Fruit fly (Drosophila melanogaster) whole organism, embryonic: ENCODE data around the gene Pex5.

Experiments used
- Abd-B ChIP-seq: fragments of 200-800 bp; sonication (Bioruptor generic); optimal IDR thresholded peaks from 2 replicates; lab custom pipeline; 2018; ENCODE audit warnings: missing biosample characterization, mild to moderate bottlenecking, missing genetic modification characterization, moderate library complexity
- Antp ChIP-seq: fragments of 200-800 bp; sonication (Bioruptor generic); optimal IDR thresholded peaks from 3 replicates; lab custom pipeline; 2016; ENCODE audit warnings: missing biosample characterization, missing genetic modification characterization
- Atf-2 ChIP-seq: fragments of 200-800 bp; sonication (Bioruptor generic); optimal IDR thresholded peaks from 2 replicates; lab custom pipeline; 2016; ENCODE audit warnings: missing biosample characterization, missing genetic modification characterization
- Blimp-1 ChIP-seq: fragments of 200-800 bp; sonication (Bioruptor generic); optimal IDR thresholded peaks from 3 replicates; lab custom pipeline; 2018; ENCODE audit warnings: missing biosample characterization, missing genetic modification characterization, mild to moderate bottlenecking, moderate library complexity, missing genetic modification reagents
- CG1233 ChIP-seq: fragments of 200-800 bp; sonication (Bioruptor generic); optimal IDR thresholded peaks from 4 replicates; lab custom pipeline; 2018; ENCODE audit warnings: missing biosample characterization, mild to moderate bottlenecking, missing genetic modification characterization
- CG12659 ChIP-seq: fragments of 200-800 bp; sonication (Bioruptor generic); optimal IDR thresholded peaks from 3 replicates; lab custom pipeline; 2017; ENCODE audit warnings: mild to moderate bottlenecking, missing biosample characterization, missing genetic modification reagents, missing genetic modification characterization
- CG13894 ChIP-seq: fragments of 200-800 bp; sonication (Bioruptor generic); optimal IDR thresholded peaks from 3 replicates; lab custom pipeline; 2018; ENCODE audit warnings: missing biosample characterization, mild to moderate bottlenecking, missing genetic modification characterization, moderate library complexity
- CG14965 ChIP-seq: fragments of 200-800 bp; sonication (Bioruptor generic); optimal IDR thresholded peaks from 2 replicates; lab custom pipeline; 2016; ENCODE audit warnings: missing biosample characterization, missing genetic modification characterization, borderline replicate concordance
- CG17328 ChIP-seq: fragments of 200-800 bp; sonication (Bioruptor generic); IDR thresholded peaks from 2 replicates; pipeline ENCODE4 v1.3.6; 2022; ENCODE audit warnings: missing biosample characterization, missing genetic modification characterization
- CG17385 ChIP-seq: fragments of 200-800 bp; sonication (Bioruptor generic); optimal IDR thresholded peaks from 3 replicates; lab custom pipeline; 2018; ENCODE audit warnings: missing biosample characterization, mild to moderate bottlenecking, missing genetic modification characterization
- CG18476 ChIP-seq: fragments of 200-800 bp; sonication (Bioruptor generic); optimal IDR thresholded peaks from 2 replicates; lab custom pipeline; 2016; ENCODE audit warnings: missing biosample characterization, mild to moderate bottlenecking, missing genetic modification characterization
- CG18599 ChIP-seq: fragments of 200-800 bp; sonication (Bioruptor generic); optimal IDR thresholded peaks from 3 replicates; lab custom pipeline; 2017; ENCODE audit warnings: missing biosample characterization, missing genetic modification characterization, mild to moderate bottlenecking, moderate library complexity, missing genetic modification reagents
- CG3995 ChIP-seq: fragments of 200-800 bp; sonication (Bioruptor generic); optimal IDR thresholded peaks from 3 replicates; lab custom pipeline; 2016; ENCODE audit warnings: missing biosample characterization, missing genetic modification characterization
- CG4730 ChIP-seq: fragments of 200-800 bp; sonication (Bioruptor generic); IDR thresholded peaks from 2 replicates; pipeline ENCODE4 v1.3.6; 2022; ENCODE audit warnings: missing biosample characterization, missing genetic modification characterization
- CG4820 ChIP-seq: fragments of 200-800 bp; sonication (Bioruptor generic); optimal IDR thresholded peaks from 3 replicates; lab custom pipeline; 2016; ENCODE audit warnings: missing biosample characterization, missing genetic modification characterization
- CG6683 ChIP-seq: fragments of 200-800 bp; sonication (Bioruptor generic); optimal IDR thresholded peaks from 2 replicates; lab custom pipeline; 2017; ENCODE audit warnings: missing biosample characterization, mild to moderate bottlenecking, missing genetic modification characterization, missing genetic modification reagents
- CG8089 ChIP-seq: fragments of 200-800 bp; sonication (Bioruptor generic); optimal IDR thresholded peaks from 3 replicates; lab custom pipeline; 2016; ENCODE audit warnings: missing biosample characterization, missing genetic modification characterization
- Dbx ChIP-seq: fragments of 200-800 bp; sonication (Bioruptor generic); IDR thresholded peaks from 3 replicates; pipeline ENCODE4 v1.3.6; 2022; ENCODE audit warnings: missing biosample characterization, missing genetic modification characterization
- Gug ChIP-seq: fragments of 200-800 bp; sonication (Bioruptor generic); IDR thresholded peaks from 4 replicates; pipeline ENCODE4 v1.3.6; 2022; ENCODE audit warnings: missing biosample characterization, missing genetic modification characterization
- Hmx ChIP-seq: fragments of 200-800 bp; sonication (Bioruptor generic); optimal IDR thresholded peaks from 2 replicates; lab custom pipeline; 2016; ENCODE audit warnings: missing biosample characterization, missing genetic modification characterization
- Jarid2 ChIP-seq: fragments of 200-800 bp; sonication (Bioruptor generic); optimal IDR thresholded peaks from 3 replicates; lab custom pipeline; 2017; ENCODE audit warnings: mild to moderate bottlenecking, missing biosample characterization, missing genetic modification reagents, missing genetic modification characterization
- Lim3 ChIP-seq: fragments of 200-800 bp; sonication (Bioruptor generic); IDR thresholded peaks from 2 replicates; pipeline ENCODE4 v1.3.6; 2022; ENCODE audit warnings: missing biosample characterization, missing genetic modification characterization
- MESR4 ChIP-seq: fragments of 200-800 bp; sonication (Bioruptor generic); optimal IDR thresholded peaks from 2 replicates; lab custom pipeline; 2018; ENCODE audit warnings: missing biosample characterization, mild to moderate bottlenecking, missing genetic modification characterization, moderate library complexity
- Meics ChIP-seq: fragments of 200-800 bp; sonication (Bioruptor generic); optimal IDR thresholded peaks from 2 replicates; lab custom pipeline; 2017; ENCODE audit warnings: missing biosample characterization, mild to moderate bottlenecking, missing genetic modification characterization
- NfI ChIP-seq: fragments of 200-800 bp; sonication (Bioruptor generic); optimal IDR thresholded peaks from 3 replicates; lab custom pipeline; 2018; ENCODE audit warnings: missing biosample characterization, mild to moderate bottlenecking, missing genetic modification characterization, moderate library complexity
- Oaz ChIP-seq: fragments of 200-800 bp; sonication (Bioruptor generic); IDR thresholded peaks from 2 replicates; pipeline ENCODE4 v1.3.6; 2022; ENCODE audit warnings: missing biosample characterization, missing genetic modification characterization
- Sin3A ChIP-seq: fragments of >200 bp; optimal IDR thresholded peaks from 2 replicates; lab custom pipeline; 2018
- Six4 ChIP-seq: fragments of 200-800 bp; sonication (Bioruptor generic); optimal IDR thresholded peaks from 2 replicates; lab custom pipeline; 2016; ENCODE audit warnings: missing biosample characterization, missing genetic modification characterization
- Stat92E ChIP-seq, 3 experiments: fragments of >200 bp in 2 of 3; fragments of 200-800 bp in 1 of 3; sonication (Bioruptor generic) in 1 of 3; optimal IDR thresholded peaks; 2 replicates each; lab custom pipeline; 2017 to 2019; ENCODE audit warnings: missing biosample characterization in 3 of 3, missing genetic modification characterization in 3 of 3, mild to moderate bottlenecking in 1 of 3, moderate library complexity in 1 of 3
- Tbp ChIP-seq: fragments of >200 bp; optimal IDR thresholded peaks from 2 replicates; lab custom pipeline; 2018; ENCODE audit warnings: missing biosample characterization, missing genetic modification characterization
- Xbp1 ChIP-seq: fragments of 200-800 bp; sonication (Bioruptor generic); optimal IDR thresholded peaks from 3 replicates; lab custom pipeline; 2016; ENCODE audit warnings: missing biosample characterization, mild to moderate bottlenecking, missing genetic modification characterization
- ato ChIP-seq: fragments of 200-800 bp; sonication (Bioruptor generic); IDR thresholded peaks from 2 replicates; pipeline ENCODE4 v1.3.6; 2022; ENCODE audit warnings: missing biosample characterization, missing genetic modification characterization; ENCODE audit not compliant: partially characterized antibody
- chm ChIP-seq: fragments of 200-800 bp; sonication (Bioruptor generic); IDR thresholded peaks from 2 replicates; pipeline ENCODE4 v1.3.6; 2022; ENCODE audit warnings: missing biosample characterization, missing genetic modification characterization
- chn ChIP-seq: fragments of 200-800 bp; sonication (Bioruptor generic); optimal IDR thresholded peaks from 2 replicates; lab custom pipeline; 2016; ENCODE audit warnings: missing biosample characterization, missing genetic modification characterization
- corto ChIP-seq: fragments of 200-800 bp; sonication (Bioruptor generic); optimal IDR thresholded peaks from 2 replicates; lab custom pipeline; 2016; ENCODE audit warnings: missing biosample characterization, mild to moderate bottlenecking, missing genetic modification characterization, moderate library complexity
- crp ChIP-seq, 2 experiments: fragments of 200-800 bp; sonication (Bioruptor generic); optimal IDR thresholded peaks; 2 replicates in 1 of 2; 3 replicates in 1 of 2; lab custom pipeline; 2017; ENCODE audit warnings: missing biosample characterization in 2 of 2, missing genetic modification characterization in 2 of 2, mild to moderate bottlenecking in 1 of 2, moderate library complexity in 1 of 2
- dysf ChIP-seq: fragments of 200-800 bp; sonication (Bioruptor generic); IDR thresholded peaks from 3 replicates; pipeline ENCODE4 v1.3.6; 2022; ENCODE audit warnings: missing biosample characterization, missing genetic modification characterization
- eve ChIP-seq, 2 experiments: fragments of >200 bp; optimal IDR thresholded peaks; 2 replicates each; lab custom pipeline; 2017; ENCODE audit warnings: missing biosample characterization in 2 of 2, missing genetic modification characterization in 2 of 2
- gcm2 ChIP-seq: fragments of 200-800 bp; sonication (Bioruptor generic); optimal IDR thresholded peaks from 2 replicates; lab custom pipeline; 2016; ENCODE audit warnings: missing biosample characterization, missing genetic modification characterization
- gfzf ChIP-seq: fragments of 200-800 bp; sonication (Bioruptor generic); optimal IDR thresholded peaks from 2 replicates; lab custom pipeline; 2016; ENCODE audit warnings: missing biosample characterization, mild to moderate bottlenecking, missing genetic modification characterization, moderate library complexity
- hb ChIP-seq: fragments of 200-800 bp; sonication (Bioruptor generic); IDR thresholded peaks from 3 replicates; pipeline ENCODE4 v1.3.6; 2022; ENCODE audit warnings: missing biosample characterization, missing genetic modification characterization; ENCODE audit not compliant: partially characterized antibody
- jumu ChIP-seq: fragments of 200-800 bp; sonication (Bioruptor generic); optimal IDR thresholded peaks from 3 replicates; lab custom pipeline; 2016; ENCODE audit warnings: missing biosample characterization, missing genetic modification characterization
- kay ChIP-seq: fragments of 200-800 bp; sonication (Bioruptor generic); optimal IDR thresholded peaks from 2 replicates; lab custom pipeline; 2016; ENCODE audit warnings: missing biosample characterization, missing genetic modification characterization
- mam ChIP-seq: fragments of 200-800 bp; sonication (Bioruptor generic); optimal IDR thresholded peaks from 3 replicates; lab custom pipeline; 2016; ENCODE audit warnings: missing biosample characterization, missing genetic modification characterization
- repo ChIP-seq: fragments of 200-800 bp; sonication (Bioruptor generic); optimal IDR thresholded peaks from 2 replicates; lab custom pipeline; 2016; ENCODE audit warnings: missing biosample characterization, missing genetic modification characterization
- ssp ChIP-seq: fragments of 200-800 bp; sonication (Bioruptor generic); IDR thresholded peaks from 2 replicates; pipeline ENCODE4 v1.3.6; 2022; ENCODE audit warnings: missing biosample characterization, missing genetic modification characterization
- tio ChIP-seq: fragments of 200-800 bp; sonication (Bioruptor generic); optimal IDR thresholded peaks from 2 replicates; lab custom pipeline; 2017; ENCODE audit warnings: missing biosample characterization, missing genetic modification characterization, inconsistent platforms
- trh ChIP-seq: fragments of 200-800 bp; sonication (Bioruptor generic); optimal IDR thresholded peaks from 2 replicates; lab custom pipeline; 2016; ENCODE audit warnings: missing biosample characterization, missing genetic modification characterization

The Pex5 gene

dm6 chrX:1830396-1831218 is 38.3 kb downstream of the Pex5 start (continued):
- peak; percentile 90 for TF ChIP-seq repo (GFP tag; lab: Kevin White, UChicago)
- peak; percentile 92 for TF ChIP-seq CG18476
- peak; percentile 95 for TF ChIP-seq Blimp-1
- peak; percentile 96 for TF ChIP-seq Meics (GFP tag; lab: Kevin White, UChicago)
- peak; percentile 88 for TF ChIP-seq Six4 (GFP tag; lab: Kevin White, UChicago)
- peak; percentile 97 for TF ChIP-seq dysf
- TF ChIP-seq CG4730 (GFP tag; lab: Robert Waterston, UW) = peak; percentile 96
- TF ChIP-seq Oaz (GFP tag; lab: Robert Waterston, UW) = peak; percentile 94
- peak; percentile 94 for TF ChIP-seq Abd-B (GFP tag; lab: Kevin White, UChicago)
- TF ChIP-seq MESR4 (GFP tag; lab: Kevin White, UChicago) = peak; percentile 58
- TF ChIP-seq trh (GFP tag; lab: Kevin White, UChicago) = peak; percentile 84
- TF ChIP-seq CG3995 (GFP tag; lab: Kevin White, UChicago) = peak; percentile 70
- no peak for TF ChIP-seq Tbp
- peak; percentile 87 for TF ChIP-seq CG6683 (GFP tag; lab: Kevin White, UChicago)
- peak; percentile 90 for TF ChIP-seq CG4820 (GFP tag; lab: Kevin White, UChicago)
- TF ChIP-seq Xbp1 (GFP tag; lab: Kevin White, UChicago) = peak; percentile 93
- peak; percentile 88 for TF ChIP-seq ssp (GFP tag; lab: Robert Waterston, UW)
- peak in 1 of 2 experiments; percentile 65 for TF ChIP-seq crp (GFP tag; optimal IDR thresholded peaks at IDR 0.05; lab: Kevin White, UChicago)
- TF ChIP-seq gcm2 (GFP tag; lab: Kevin White, UChicago) = peak; percentile 95
- TF ChIP-seq CG1233 = peak; percentile 94
- TF ChIP-seq Lim3 = peak; percentile 83
- peak; percentile 94 for TF ChIP-seq Gug (GFP tag; lab: Robert Waterston, UW)
- TF ChIP-seq tio = peak; percentile 95
- TF ChIP-seq Jarid2 (GFP tag; lab: Kevin White, UChicago) = peak; percentile 74
- peak; percentile 96 for TF ChIP-seq Dbx
- TF ChIP-seq gfzf (GFP tag; lab: Kevin White, UChicago) = peak; percentile 10
- TF ChIP-seq Hmx (GFP tag; lab: Kevin White, UChicago) = peak; percentile 89
- TF ChIP-seq NfI (GFP tag; lab: Kevin White, UChicago) = peak; percentile 95
- TF ChIP-seq CG13894 (tag; lab: Kevin White, UChicago) = peak; percentile 93
- TF ChIP-seq jumu (GFP tag; lab: Kevin White, UChicago) = peak; percentile 93
- TF ChIP-seq CG8089 (GFP tag; lab: Kevin White, UChicago) = peak; percentile 89
- peak; percentile 97 for TF ChIP-seq CG12659 (GFP tag; lab: Kevin White, UChicago)
- peak; percentile 64 for TF ChIP-seq CG14965 (GFP tag; lab: Kevin White, UChicago)
- TF ChIP-seq chn (GFP tag; lab: Kevin White, UChicago) = peak; percentile 93
- TF ChIP-seq eve (GFP tag; optimal IDR thresholded peaks at IDR 0.05; lab: Kevin White, UChicago) = peak in 1 of 2 experiments; percentile 98
- no peak for TF ChIP-seq Sin3A
- peak; percentile 97 for TF ChIP-seq chm (GFP tag; lab: Robert Waterston, UW)
- TF ChIP-seq corto (GFP tag; lab: Kevin White, UChicago) = peak; percentile 94
- TF ChIP-seq kay (GFP tag; lab: Kevin White, UChicago) = peak; percentile 95
- TF ChIP-seq mam (GFP tag; lab: Kevin White, UChicago) = peak; percentile 95
- TF ChIP-seq ato (GFP tag; lab: Robert Waterston, UW) = no peak
- peak; percentile 96 for TF ChIP-seq CG18599 (GFP tag; lab: Kevin White, UChicago)
- peak in 1 of 3 experiments; percentile 78 for TF ChIP-seq Stat92E (GFP tag; optimal IDR thresholded peaks at IDR 0.05; lab: Kevin White, UChicago)
- peak; percentile 91 for TF ChIP-seq CG17385 (GFP tag; lab: Kevin White, UChicago)
- peak; percentile 97 for TF ChIP-seq CG17328
- peak; percentile 91 for TF ChIP-seq Antp (GFP tag; lab: Kevin White, UChicago)
- TF ChIP-seq hb = 0 out of 3 replicates have a peak, but pooled peaks have one; percentile 30
- peak; percentile 93 for TF ChIP-seq Atf-2 (GFP tag; lab: Kevin White, UChicago)
